Worm (Caenorhabditis elegans): ENCODE results near the gene F25B5.5.

DNA sequence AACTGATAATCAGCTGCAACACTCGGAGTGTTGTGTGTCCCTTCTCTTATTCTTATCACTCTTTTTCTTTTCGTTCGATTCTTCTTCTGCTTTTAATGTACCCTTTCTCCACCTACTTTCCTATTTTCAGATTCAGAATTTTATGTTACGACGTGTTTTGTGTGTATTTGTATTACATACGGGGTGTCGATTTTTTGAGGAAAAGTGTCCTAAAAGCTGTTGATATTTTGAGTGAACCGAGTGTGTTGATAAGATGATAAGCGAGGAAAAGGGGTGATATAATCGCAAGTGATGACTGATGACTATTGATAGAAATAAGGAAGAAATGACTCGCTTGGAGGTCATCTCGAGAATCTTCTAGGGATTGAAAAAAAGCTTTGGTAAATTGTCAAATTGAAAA is 35.5 kb upstream of the F25B5.5 start:
- TF ChIP-seq W03F9.2 (tag; optimal IDR thresholded peaks at IDR 0.05) (no peak), dao-5 (tag; optimal IDR thresholded peaks at IDR 0.05) (no peak), him-1 (tag; optimal IDR thresholded peaks at IDR 0.05) (no peak)

Measured in whole organism, L4/young adult.